Worm (Caenorhabditis elegans) whole organism, late embryonic: ENCODE measurements around the gene Y94H6A.2.

ENCODE experiments used
- F13H6.1 ChIP-seq: sonication (generic microtip); optimal IDR thresholded peaks from 2 replicates; lab custom pipeline; 2016; ENCODE audit warnings: missing genetic modification characterization, missing compliant biosample characterization
- Y22D7AL.16 ChIP-seq: sonication (generic microtip); optimal IDR thresholded peaks from 2 replicates; lab custom pipeline; 2016; ENCODE audit warnings: missing genetic modification characterization, missing compliant biosample characterization
- ama-1 ChIP-seq: fragments of 150-350 bp; optimal IDR thresholded peaks from 2 replicates; lab custom pipeline; 2014
- ceh-14 ChIP-seq: sonication (generic microtip); optimal IDR thresholded peaks from 2 replicates; lab custom pipeline; 2016; ENCODE audit warnings: missing genotype, missing genetic modification characterization, missing compliant biosample characterization
- ceh-24 ChIP-seq: sonication (generic microtip); optimal IDR thresholded peaks from 2 replicates; lab custom pipeline; 2016; ENCODE audit warnings: mild to moderate bottlenecking, missing genetic modification characterization, missing compliant biosample characterization
- ceh-31 ChIP-seq: sonication (generic microtip); optimal IDR thresholded peaks from 2 replicates; lab custom pipeline; 2016; ENCODE audit warnings: missing genetic modification characterization, missing compliant biosample characterization
- ceh-45 ChIP-seq: fragments of 200-800 bp; sonication (Bioruptor generic); IDR thresholded peaks from 2 replicates; pipeline ENCODE4 v1.3.6; 2022; ENCODE audit warnings: missing genetic modification reagents, missing genetic modification characterization, missing compliant biosample characterization
- dve-1 ChIP-seq: sonication (generic microtip); optimal IDR thresholded peaks from 2 replicates; lab custom pipeline; 2017; ENCODE audit warnings: antibody characterized with exemption, mild to moderate bottlenecking, missing genetic modification characterization, missing compliant biosample characterization
- elt-4 ChIP-seq: sonication (generic microtip); optimal IDR thresholded peaks from 2 replicates; lab custom pipeline; 2016; ENCODE audit warnings: missing genetic modification characterization, missing compliant biosample characterization
- ets-4 ChIP-seq: sonication (generic microtip); optimal IDR thresholded peaks from 2 replicates; lab custom pipeline; 2016; ENCODE audit warnings: missing genetic modification characterization, missing compliant biosample characterization
- eyg-1 ChIP-seq: sonication (generic microtip); optimal IDR thresholded peaks from 2 replicates; lab custom pipeline; 2016; ENCODE audit warnings: missing genotype, missing genetic modification characterization, missing compliant biosample characterization
- gmeb-2 ChIP-seq: sonication (generic microtip); optimal IDR thresholded peaks from 2 replicates; lab custom pipeline; 2016; ENCODE audit warnings: missing genetic modification characterization, inconsistent platforms, missing compliant biosample characterization
- hlh-6 ChIP-seq: sonication (generic microtip); optimal IDR thresholded peaks from 2 replicates; lab custom pipeline; 2016; ENCODE audit warnings: missing genotype, missing genetic modification characterization, missing compliant biosample characterization
- hlh-8 ChIP-seq: sonication (generic microtip); optimal IDR thresholded peaks from 2 replicates; lab custom pipeline; 2016; ENCODE audit warnings: missing genotype, missing genetic modification characterization, missing compliant biosample characterization
- mec-3 ChIP-seq: sonication (generic microtip); optimal IDR thresholded peaks from 2 replicates; lab custom pipeline; 2016; ENCODE audit warnings: borderline replicate concordance, missing genetic modification characterization, missing compliant biosample characterization
- nhr-11 ChIP-seq: fragments of 150-350 bp; optimal IDR thresholded peaks from 2 replicates; lab custom pipeline; 2014; ENCODE audit warnings: missing biosample characterization, missing genetic modification characterization
- nhr-232 ChIP-seq: sonication (generic microtip); optimal IDR thresholded peaks from 2 replicates; lab custom pipeline; 2016; ENCODE audit warnings: missing genetic modification characterization, missing compliant biosample characterization
- odd-2 ChIP-seq: sonication (generic microtip); optimal IDR thresholded peaks from 2 replicates; lab custom pipeline; 2017; ENCODE audit warnings: antibody characterized with exemption, mild to moderate bottlenecking, missing genetic modification characterization, missing compliant biosample characterization
- pag-3 ChIP-seq: sonication (generic microtip); optimal IDR thresholded peaks from 2 replicates; lab custom pipeline; 2016; ENCODE audit warnings: missing compliant biosample characterization, missing genetic modification characterization, borderline replicate concordance
- pat-9 ChIP-seq: fragments of 200-800 bp; sonication (Bioruptor generic); optimal IDR thresholded peaks from 2 replicates; lab custom pipeline; 2018; ENCODE audit warnings: mild to moderate bottlenecking, missing genetic modification characterization, moderate library complexity, missing compliant biosample characterization
- pha-2 ChIP-seq: sonication (generic microtip); optimal IDR thresholded peaks from 2 replicates; lab custom pipeline; 2017; ENCODE audit warnings: mild to moderate bottlenecking, missing genetic modification characterization, missing compliant biosample characterization
- pqm-1 ChIP-seq: sonication (generic microtip); optimal IDR thresholded peaks from 2 replicates; lab custom pipeline; 2016; ENCODE audit warnings: missing genetic modification characterization, missing compliant biosample characterization
- pros-1 ChIP-seq: fragments of 150-350 bp; optimal IDR thresholded peaks from 2 replicates; lab custom pipeline; 2014; ENCODE audit warnings: missing biosample characterization, missing genetic modification reagents, missing genetic modification characterization
- rnt-1 ChIP-seq: sonication (generic microtip); optimal IDR thresholded peaks from 2 replicates; lab custom pipeline; 2016; ENCODE audit warnings: missing genetic modification characterization, missing compliant biosample characterization
- sdc-2 ChIP-seq: sonication (generic microtip); optimal IDR thresholded peaks from 2 replicates; lab custom pipeline; 2016; ENCODE audit warnings: missing genotype, missing genetic modification characterization, missing compliant biosample characterization
- sox-2 ChIP-seq: fragments of 200-800 bp; sonication (Bioruptor generic); IDR thresholded peaks from 2 replicates; pipeline ENCODE4 v1.3.6; 2022; ENCODE audit warnings: missing genetic modification reagents, missing genetic modification characterization, missing compliant biosample characterization
- syd-9 ChIP-seq: sonication (generic microtip); optimal IDR thresholded peaks from 2 replicates; lab custom pipeline; 2016; ENCODE audit warnings: mild to moderate bottlenecking, missing genetic modification characterization, moderate library complexity, missing compliant biosample characterization
- tbx-7 ChIP-seq: sonication (generic microtip); optimal IDR thresholded peaks from 2 replicates; lab custom pipeline; 2016; ENCODE audit warnings: missing genotype, missing genetic modification characterization, missing compliant biosample characterization
- ttx-3 ChIP-seq: sonication (generic microtip); optimal IDR thresholded peaks from 2 replicates; lab custom pipeline; 2016; ENCODE audit warnings: missing genetic modification reagents, missing genetic modification characterization, missing compliant biosample characterization
- unc-3 ChIP-seq, 2 experiments: fragments of 200-800 bp in 1 of 2; sonication (Bioruptor generic) in 1 of 2; sonication (generic microtip) in 1 of 2; conservative IDR thresholded peaks in 1 of 2; optimal IDR thresholded peaks in 1 of 2; 2 replicates each; pipeline versions ENCODE4 v1.3.6 to Lab custom; 2016 to 2022; ENCODE audit warnings: missing compliant biosample characterization in 2 of 2, missing genetic modification characterization in 2 of 2, missing genetic modification reagents in 1 of 2
- unc-42 ChIP-seq: sonication (generic microtip); optimal IDR thresholded peaks from 2 replicates; lab custom pipeline; 2016; ENCODE audit warnings: missing genotype, missing genetic modification characterization, missing compliant biosample characterization
- unc-55 ChIP-seq: sonication (generic microtip); optimal IDR thresholded peaks from 2 replicates; lab custom pipeline; 2017; ENCODE audit warnings: missing biosample characterization, missing genetic modification reagents, missing genetic modification characterization
- unc-86 ChIP-seq: sonication (generic microtip); optimal IDR thresholded peaks from 2 replicates; lab custom pipeline; 2016; ENCODE audit warnings: missing genetic modification characterization, missing compliant biosample characterization
- ztf-16 ChIP-seq: sonication (generic microtip); optimal IDR thresholded peaks from 2 replicates; lab custom pipeline; 2017; ENCODE audit warnings: missing genetic modification characterization, missing compliant biosample characterization

Gene Y94H6A.2

ce11 chrIV:2753541-2753940, 23.4 kb downstream of the Y94H6A.2 start:
- no peak for TF ChIP-seq nhr-232 (tag; lab: Kevin White, UChicago)
- no peak for TF ChIP-seq mec-3
- TF ChIP-seq, all 69 proteins: peak for 0

DNA sequence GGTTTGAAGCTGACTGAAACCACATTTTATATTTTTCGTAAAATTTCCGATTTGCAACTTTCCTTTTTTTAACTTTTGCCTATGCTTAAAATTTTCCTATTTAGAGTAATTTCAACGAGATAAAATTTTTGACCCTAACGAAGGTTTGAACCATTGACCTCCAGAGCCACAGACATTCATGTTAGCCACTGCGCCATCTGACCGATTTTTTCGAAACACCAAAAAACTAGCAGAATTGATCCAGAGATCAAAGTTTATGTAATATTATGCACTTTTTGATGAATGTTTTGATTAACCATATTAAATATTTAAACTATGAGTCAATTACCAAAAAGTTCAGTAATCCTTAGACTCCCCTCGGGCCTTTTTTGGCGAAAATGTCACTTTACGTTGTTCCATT, 28.0 kb downstream of the Y94H6A.2 start:
- TF ChIP-seq ztf-16 (tag; lab: Kevin White, UChicago) (no peak), sdc-2 (no peak), syd-9 (tag; lab: Kevin White, UChicago) (no peak), hlh-8 (tag; lab: Kevin White, UChicago) (no peak), unc-86 (no peak), odd-2 (tag; lab: Kevin White, UChicago) (no peak), elt-4 (no peak), unc-55 (GFP tag; lab: Kevin White, UChicago) (no peak), F13H6.1 (tag; lab: Kevin White, UChicago) (no peak), pag-3 (tag; lab: Kevin White, UChicago) (no peak), rnt-1 (tag; lab: Kevin White, UChicago) (no peak), pqm-1 (no peak)

- no peak for TF ChIP-seq gmeb-2 (tag; lab: Kevin White, UChicago)
- no peak for TF ChIP-seq odd-2 (tag; lab: Kevin White, UChicago)
Measured at ce11 chrIV:2759163-2759562, 29.1 kb downstream of the Y94H6A.2 start, which contains the start of gene Y54G2A.38. Gene Y54G2A.38, plus strand, starts transcription at chrIV:2759463.

DNA sequence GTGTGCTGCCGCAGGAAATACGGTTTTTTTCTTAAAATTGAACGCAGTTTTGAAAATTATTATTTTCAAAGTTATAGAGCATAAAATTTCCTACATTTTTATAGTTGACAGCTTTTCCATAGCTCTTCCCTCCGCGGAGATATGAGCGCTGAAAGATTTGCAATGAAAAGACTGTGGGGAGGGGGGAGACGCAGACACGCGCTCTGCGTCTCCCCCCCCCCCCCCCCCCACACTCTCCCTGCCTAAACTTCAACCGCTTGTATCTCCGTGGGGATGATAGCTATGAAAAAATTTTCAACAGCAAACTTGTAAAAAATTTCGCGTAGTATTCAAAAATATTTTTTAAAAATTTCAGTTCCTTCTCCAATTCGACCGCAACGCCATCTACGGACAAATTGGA, 31.4 kb downstream of the Y94H6A.2 start:
- TF ChIP-seq dve-1 (tag; lab: Kevin White, UChicago) (no peak), nhr-11 (no peak), pros-1 (tag; lab: Kevin White, UChicago) (no peak), ceh-31 (no peak), sox-2 (GFP tag; lab: Robert Waterston, UW) (no peak), ceh-14 (tag; lab: Kevin White, UChicago) (no peak), tbx-7 (tag; lab: Kevin White, UChicago) (no peak), unc-42 (tag; lab: Kevin White, UChicago) (no peak), eyg-1 (tag; lab: Kevin White, UChicago) (no peak), pqm-1 (no peak), syd-9 (tag; lab: Kevin White, UChicago) (no peak), unc-3 (GFP tag; conservative IDR thresholded peaks at IDR 0.05; lab: Robert Waterston, UW) (no peak), unc-3 (tag; optimal IDR thresholded peaks at IDR 0.05; lab: Kevin White, UChicago) (no peak), ceh-24 (tag; lab: Kevin White, UChicago) (no peak)

- no peak for TF ChIP-seq ets-4 (tag; lab: Kevin White, UChicago)
- no peak for TF ChIP-seq pha-2 (tag; lab: Kevin White, UChicago)
- TF ChIP-seq sdc-2: no peak
- TF ChIP-seq Y22D7AL.16 (tag; lab: Kevin White, UChicago): no peak
- TF ChIP-seq pag-3 (tag; lab: Kevin White, UChicago): no peak
- TF ChIP-seq ttx-3 (tag; lab: Kevin White, UChicago): no peak
- TF ChIP-seq, all 69 proteins: peak for 0
Measured at ce11 chrIV:2762380-2762779, 32.3 kb downstream of the Y94H6A.2 start, which contains the start of gene Y54G2A.77. Gene Y54G2A.77, plus strand, starts transcription at chrIV:2762680.

DNA sequence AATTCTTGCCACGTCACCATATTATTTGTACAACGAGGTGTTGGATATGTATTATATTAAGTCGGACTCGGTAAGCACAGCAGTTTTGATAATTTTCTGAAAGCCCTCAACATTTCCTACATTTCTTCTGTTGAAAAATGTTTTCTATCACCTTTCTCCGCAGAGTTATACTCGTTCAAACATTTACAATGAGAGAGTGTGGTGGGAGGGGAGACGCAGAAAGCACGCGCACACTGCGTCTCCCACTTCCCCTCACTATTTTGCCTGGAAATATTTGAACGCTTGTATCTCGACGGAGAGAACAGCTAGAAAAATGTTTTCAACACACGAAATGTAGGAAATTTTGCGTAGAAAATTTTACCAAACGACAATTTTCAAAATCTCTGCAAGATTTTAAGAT, 34.1 kb downstream of the Y94H6A.2 start:
- TF ChIP-seq dve-1 (tag; lab: Kevin White, UChicago) (no peak), sox-2 (GFP tag; lab: Robert Waterston, UW) (no peak), pat-9 (tag; lab: Kevin White, UChicago) (no peak), ceh-45 (no peak), ama-1 (lab: Kevin White, UChicago) (no peak), hlh-6 (tag; lab: Kevin White, UChicago) (no peak), rnt-1 (tag; lab: Kevin White, UChicago) (no peak), gmeb-2 (tag; lab: Kevin White, UChicago) (no peak), ets-4 (tag; lab: Kevin White, UChicago) (no peak), mec-3 (no peak)
